Fruit fly (Drosophila melanogaster): ENCODE measurements around the gene CG11267.
A peak's percentile ranks its signal among the peaks of the same experiment; 100 is the strongest.

The CG11267 gene

DNA sequence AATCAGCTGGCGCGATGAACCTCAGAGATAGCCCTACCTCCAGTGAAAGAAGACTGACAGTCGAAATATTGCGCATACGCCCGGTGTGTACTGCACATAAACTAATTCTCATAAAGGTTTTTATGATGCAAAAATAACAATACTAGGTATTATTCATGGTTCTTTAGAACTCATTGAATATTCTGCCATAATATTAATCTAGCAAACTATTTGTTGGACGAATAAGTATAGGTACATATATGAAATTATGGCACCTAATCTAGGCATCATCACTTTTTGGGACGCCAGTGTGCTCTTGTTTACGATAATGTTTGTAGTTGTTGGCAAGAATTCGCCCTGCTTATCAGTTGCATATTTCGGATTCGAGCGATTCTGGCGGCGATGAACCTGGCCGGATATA is 5.9 kb downstream of the CG11267 start:
- TF ChIP-seq Vsx2 (GFP tag; optimal IDR thresholded peaks at IDR 0.05; ENCODE audit: partially characterized antibody) (no peak), Hr78 (GFP tag; optimal IDR thresholded peaks at IDR 0.05) (no peak), usp (GFP tag; optimal IDR thresholded peaks at IDR 0.05) (no peak), dmrt93B (GFP tag; optimal IDR thresholded peaks at IDR 0.05) (peak; percentile 31), foxo (GFP tag; optimal IDR thresholded peaks at IDR 0.05) (peak in 1 of 2 experiments; percentile 78), ey (GFP tag; optimal IDR thresholded peaks at IDR 0.05) (peak; percentile 78), N (GFP tag; optimal IDR thresholded peaks at IDR 0.05) (no peak), dsf (GFP tag; optimal IDR thresholded peaks at IDR 0.05; ENCODE audit: borderline replicate concordance) (peak; percentile 53), Dfd (GFP tag; optimal IDR thresholded peaks at IDR 0.05) (no peak), br (GFP tag; optimal IDR thresholded peaks at IDR 0.05) (peak; percentile 75), CrebA (GFP tag; optimal IDR thresholded peaks at IDR 0.05; ENCODE audit: borderline replicate concordance) (no peak), Jra (GFP tag; optimal IDR thresholded peaks at IDR 0.05) (peak; percentile 4), h (GFP tag; optimal IDR thresholded peaks at IDR 0.05) (peak; percentile 74), sv (GFP tag; optimal IDR thresholded peaks at IDR 0.05) (no peak), Sp1 (GFP tag; optimal IDR thresholded peaks at IDR 0.05) (peak; percentile 61), brk (GFP tag; optimal IDR thresholded peaks at IDR 0.05) (peak; percentile 50), GATAd (GFP tag; optimal IDR thresholded peaks at IDR 0.05) (no peak), lola (GFP tag; optimal IDR thresholded peaks at IDR 0.05) (no peak), rgr (GFP tag; optimal IDR thresholded peaks at IDR 0.05) (peak; percentile 75), OdsH (GFP tag; optimal IDR thresholded peaks at IDR 0.05) (peak; percentile 72), HLH106 (tag; optimal IDR thresholded peaks at IDR 0.05) (peak; percentile 61), pan (optimal IDR thresholded peaks at IDR 0.05) (no peak), CG32264 (GFP tag; optimal IDR thresholded peaks at IDR 0.05) (peak; percentile 38), Dif (GFP tag; optimal IDR thresholded peaks at IDR 0.05; ENCODE audit: partially characterized antibody) (no peak), CG9705 (GFP tag; optimal IDR thresholded peaks at IDR 0.05) (no peak), jim (GFP tag; optimal IDR thresholded peaks at IDR 0.05) (no peak), woc (GFP tag; optimal IDR thresholded peaks at IDR 0.05) (no peak), Mio (GFP tag; optimal IDR thresholded peaks at IDR 0.05) (no peak), fru (GFP tag; optimal IDR thresholded peaks at IDR 0.05) (peak; percentile 78), sage (GFP tag; optimal IDR thresholded peaks at IDR 0.05) (no peak), dl (GFP tag; optimal IDR thresholded peaks at IDR 0.05; ENCODE audit: insufficient read depth in 1 of 2, partially characterized antibody in 2 of 2) (no peak), Hr83 (GFP tag; optimal IDR thresholded peaks at IDR 0.05; ENCODE audit: poor library complexity, severe bottlenecking) (no peak), psq (GFP tag; optimal IDR thresholded peaks at IDR 0.05) (peak; percentile 57), Rel (GFP tag; optimal IDR thresholded peaks at IDR 0.05) (no peak), Rel (tag; optimal IDR thresholded peaks at IDR 0.05) (no peak), Abd-B (GFP tag; optimal IDR thresholded peaks at IDR 0.05) (no peak), Myc (optimal IDR thresholded peaks at IDR 0.05) (no peak), Hnf4 (GFP tag; optimal IDR thresholded peaks at IDR 0.05) (peak; percentile 58), tai (GFP tag; optimal IDR thresholded peaks at IDR 0.05) (peak; percentile 80)

DNA sequence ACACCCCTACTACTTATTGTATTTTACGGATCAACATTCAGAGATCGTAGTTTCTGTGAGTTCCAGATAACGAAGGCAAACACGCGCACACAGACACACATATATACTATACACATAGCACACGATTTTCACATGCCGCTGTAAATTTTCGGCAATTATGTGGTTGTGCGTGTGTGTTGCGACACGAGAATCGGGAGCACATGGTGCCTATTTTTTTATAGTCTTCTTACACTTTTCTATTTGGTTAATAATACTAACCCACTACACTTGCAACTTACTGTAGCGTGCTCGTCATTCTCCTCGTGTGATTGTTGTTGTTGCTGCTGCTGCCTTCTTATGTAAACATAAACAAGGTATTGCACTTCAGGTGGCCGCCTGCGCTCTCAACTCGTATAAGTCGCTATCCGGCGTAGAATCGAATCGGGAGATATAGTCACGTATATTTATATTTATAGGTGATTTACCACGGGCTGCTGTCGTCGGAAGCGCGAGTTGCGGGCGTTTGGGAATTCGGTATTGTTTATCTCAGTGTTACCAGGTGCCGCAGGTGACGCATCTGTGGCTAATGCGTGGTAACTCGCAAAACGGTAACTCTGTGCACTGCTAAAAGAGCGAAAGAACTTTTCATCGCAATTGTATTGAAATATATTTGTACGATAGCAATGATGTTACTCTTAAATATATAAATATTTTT is 6.5 kb downstream of the CG11267 start, which contains the start of gene Adk2:
Gene Adk2, minus strand, starts transcription at position 529 of the 694 bp plus-strand sequence.
- TF ChIP-seq rgr (GFP tag; optimal IDR thresholded peaks at IDR 0.05): peak; percentile 40
- TF ChIP-seq h (GFP tag; optimal IDR thresholded peaks at IDR 0.05): peak; percentile 10
- TF ChIP-seq Rel (GFP tag; optimal IDR thresholded peaks at IDR 0.05): no peak
- TF ChIP-seq Rel (tag; optimal IDR thresholded peaks at IDR 0.05): peak; percentile 78
- peak; percentile 39 for TF ChIP-seq Hr83 (GFP tag; optimal IDR thresholded peaks at IDR 0.05; ENCODE audit: poor library complexity, severe bottlenecking)
- no peak for TF ChIP-seq Sp1 (GFP tag; optimal IDR thresholded peaks at IDR 0.05)
